Fruit fly (Drosophila melanogaster): ENCODE measurements around the gene Sf3a1.

Gene Sf3a1

dm6 chr3R:17039993-17040807 is 38.0 kb upstream of the Sf3a1 start, which contains the start of the genes CG18213 and Trm7-32 (continued):
- TF ChIP-seq CG30403 (GFP tag; optimal IDR thresholded peaks at IDR 0.05) (peak; percentile 4), gfzf (GFP tag; optimal IDR thresholded peaks at IDR 0.05) (peak; percentile 62), CG13287 (GFP tag; IDR thresholded peaks at IDR 0.05; ENCODE audit: partially characterized antibody) (peak; percentile 86), sens (GFP tag) (peak; percentile 73), dpn (GFP tag; optimal IDR thresholded peaks at IDR 0.05) (peak in 1 of 2 experiments; percentile 34), Myb (GFP tag; optimal IDR thresholded peaks at IDR 0.05) (peak; percentile 12), chm (GFP tag; IDR thresholded peaks at IDR 0.05) (no peak), CG4360 (GFP tag; IDR thresholded peaks at IDR 0.05) (no peak), sna (GFP tag; IDR thresholded peaks at IDR 0.05; ENCODE audit: partially characterized antibody) (peak; percentile 80), bbx (GFP tag; IDR thresholded peaks at IDR 0.05; ENCODE audit: partially characterized antibody) (peak; percentile 89), nau (GFP tag; optimal IDR thresholded peaks at IDR 0.05) (no peak), mld (GFP tag; IDR thresholded peaks at IDR 0.05; ENCODE audit: partially characterized antibody) (peak; percentile 80), Dp (GFP tag; optimal IDR thresholded peaks at IDR 0.05) (peak; percentile 71), stwl (tag; optimal IDR thresholded peaks at IDR 0.05) (peak; percentile 17), Sry-δ (GFP tag; optimal IDR thresholded peaks at IDR 0.05) (peak; percentile 77), sd (tag; optimal IDR thresholded peaks at IDR 0.05) (no peak), Bgb (GFP tag; IDR thresholded peaks at IDR 0.05; ENCODE audit: partially characterized antibody) (peak; percentile 92), CG12659 (GFP tag; optimal IDR thresholded peaks at IDR 0.05) (peak; percentile 55), Sox100B (GFP tag; optimal IDR thresholded peaks at IDR 0.05) (peak; percentile 1), ase (GFP tag; IDR thresholded peaks at IDR 0.05) (no peak), CG1024 (GFP tag; IDR thresholded peaks at IDR 0.05) (no peak), HmgZ (tag; optimal IDR thresholded peaks at IDR 0.05) (peak; percentile 27), slp2 (GFP tag; optimal IDR thresholded peaks at IDR 0.05) (no peak), amos (GFP tag; IDR thresholded peaks at IDR 0.05; ENCODE audit: partially characterized antibody) (peak; percentile 86), CG2116 (GFP tag; optimal IDR thresholded peaks at IDR 0.05) (peak; percentile 59), pzg (GFP tag; optimal IDR thresholded peaks at IDR 0.05) (peak; percentile 65), stc (GFP tag; IDR thresholded peaks at IDR 0.05) (no peak), CG2120 (GFP tag; optimal IDR thresholded peaks at IDR 0.05) (peak; percentile 59), CG7928 (GFP tag; optimal IDR thresholded peaks at IDR 0.05) (peak; percentile 88), gro (GFP tag; optimal IDR thresholded peaks at IDR 0.05) (peak; percentile 27), E2f2 (GFP tag; IDR thresholded peaks at IDR 0.05) (peak; percentile 80), CG7963 (GFP tag; IDR thresholded peaks at IDR 0.05; ENCODE audit: partially characterized antibody) (peak; percentile 68; the same call in 1 of the 3 replicates), unc-4 (GFP tag; IDR thresholded peaks at IDR 0.05; ENCODE audit: partially characterized antibody) (peak; percentile 81), CG7372 (GFP tag; IDR thresholded peaks at IDR 0.05) (peak; percentile 10; the same call in 1 of the 2 replicates), CoRest (tag; optimal IDR thresholded peaks at IDR 0.05) (peak; percentile 47), HLH54F (GFP tag; optimal IDR thresholded peaks at IDR 0.05) (peak; percentile 5), CG13624 (GFP tag; optimal IDR thresholded peaks at IDR 0.05) (peak; percentile 18), BEAF-32 (GFP tag; optimal IDR thresholded peaks at IDR 0.05) (peak; percentile 78), slbo (GFP tag; IDR thresholded peaks at IDR 0.05) (peak; percentile 60; the same call in 1 of the 2 replicates), CG6254 (GFP tag; optimal IDR thresholded peaks at IDR 0.05) (peak; percentile 6), CG9797 (GFP tag; optimal IDR thresholded peaks at IDR 0.05) (peak; percentile 47), zen2 (GFP tag; IDR thresholded peaks at IDR 0.05; ENCODE audit: partially characterized antibody) (peak; percentile 69), Scr (GFP tag; IDR thresholded peaks at IDR 0.05; ENCODE audit: partially characterized antibody) (peak; percentile 87), CG12104 (GFP tag; optimal IDR thresholded peaks at IDR 0.05) (peak; percentile 9), Xbp1 (GFP tag; optimal IDR thresholded peaks at IDR 0.05) (peak; percentile 47), MESR4 (GFP tag; optimal IDR thresholded peaks at IDR 0.05) (peak; percentile 72), CG9817 (tag; optimal IDR thresholded peaks at IDR 0.05) (peak; percentile 35)
